Worm (Caenorhabditis elegans) whole organism, L4 larva: ENCODE data around the gene lgc-11.

Experiments used
- F44E2.7 ChIP-seq: fragments of 200-800 bp; sonication (Bioruptor generic); IDR thresholded peaks from 2 replicates; pipeline ENCODE4 v2.1.2; 2022; ENCODE audit warnings: missing genetic modification characterization, missing compliant biosample characterization
- Y5F2A.4 ChIP-seq: fragments of 200-800 bp; sonication (Bioruptor generic); optimal IDR thresholded peaks from 2 replicates; lab custom pipeline; 2018; ENCODE audit warnings: mild to moderate bottlenecking, missing genetic modification characterization, missing compliant biosample characterization
- aha-1 ChIP-seq: fragments of 150-350 bp; peaks from one replicate; lab custom pipeline; 2014; ENCODE audit warnings: missing biosample characterization, missing genetic modification characterization
- ama-1 ChIP-seq: fragments of 150-350 bp; optimal IDR thresholded peaks from 2 replicates; lab custom pipeline; 2014; ENCODE audit warnings: inconsistent platforms, mixed read lengths
- arid-1 ChIP-seq: fragments of 200-800 bp; sonication (Bioruptor generic); conservative IDR thresholded peaks from 2 replicates; pipeline ENCODE4 v1.3.6; 2022; ENCODE audit warnings: missing genetic modification reagents, missing genetic modification characterization, missing compliant biosample characterization
- attf-4 ChIP-seq: sonication (generic microtip); optimal IDR thresholded peaks from 3 replicates; lab custom pipeline; 2017; ENCODE audit warnings: missing biosample characterization, missing genetic modification characterization
- ceh-28 ChIP-seq: fragments of 150-350 bp; optimal IDR thresholded peaks from 2 replicates; lab custom pipeline; 2014; ENCODE audit warnings: missing biosample characterization, missing genetic modification reagents, missing genetic modification characterization
- ceh-32 ChIP-seq: sonication (generic microtip); optimal IDR thresholded peaks from 2 replicates; lab custom pipeline; 2016; ENCODE audit warnings: mild to moderate bottlenecking, missing genetic modification characterization, missing compliant biosample characterization; ENCODE audit not compliant: poor library complexity
- ces-1 ChIP-seq: fragments of 150-350 bp; sonication (generic microtip); optimal IDR thresholded peaks from 4 replicates; lab custom pipeline; 2014; ENCODE audit warnings: missing biosample characterization, missing genetic modification reagents, missing genetic modification characterization
- ctbp-1 ChIP-seq: fragments of 200-800 bp; sonication (Bioruptor generic); IDR thresholded peaks from 2 replicates; pipeline ENCODE4 v1.3.6; 2022; ENCODE audit warnings: missing genetic modification reagents, missing genetic modification characterization, missing compliant biosample characterization
- dpl-1 ChIP-seq: fragments of 150-350 bp; optimal IDR thresholded peaks from 2 replicates; lab custom pipeline; 2014; ENCODE audit warnings: missing biosample characterization, missing genetic modification reagents, missing genetic modification characterization
- dve-1 ChIP-seq: sonication (generic microtip); optimal IDR thresholded peaks from 2 replicates; lab custom pipeline; 2017; ENCODE audit warnings: antibody characterized with exemption, mild to moderate bottlenecking, missing genetic modification characterization, missing compliant biosample characterization; ENCODE audit not compliant: insufficient read depth
- egl-43 ChIP-seq: fragments of 200-800 bp; sonication (Bioruptor generic); IDR thresholded peaks from 2 replicates; pipeline ENCODE4 v1.3.6; 2022; ENCODE audit warnings: missing genetic modification reagents, missing genetic modification characterization, missing compliant biosample characterization
- hif-1 ChIP-seq, 2 experiments: sonication (generic microtip); optimal IDR thresholded peaks; 2 replicates each; lab custom pipeline; 2016 to 2017; ENCODE audit warnings: missing compliant biosample characterization in 2 of 2, missing genetic modification characterization in 2 of 2, missing genetic modification reagents in 2 of 2, missing genotype in 2 of 2, mild to moderate bottlenecking in 1 of 2
- hlh-11 ChIP-seq: fragments of 200-800 bp; sonication (Bioruptor generic); optimal IDR thresholded peaks from 2 replicates; lab custom pipeline; 2018; ENCODE audit warnings: mild to moderate bottlenecking, missing genetic modification characterization, missing compliant biosample characterization
- hlh-30 ChIP-seq: sonication (generic microtip); optimal IDR thresholded peaks from 2 replicates; lab custom pipeline; 2017; ENCODE audit warnings: antibody characterized with exemption, mild to moderate bottlenecking, missing genetic modification characterization, missing compliant biosample characterization; ENCODE audit not compliant: insufficient read depth
- hmg-1.1 ChIP-seq: fragments of 200-800 bp; sonication (Bioruptor generic); IDR thresholded peaks from 2 replicates; pipeline ENCODE4 v1.3.6; 2022; ENCODE audit warnings: missing genetic modification reagents, missing genetic modification characterization, missing compliant biosample characterization
- lsy-2 ChIP-seq, 2 experiments: fragments of 150-350 bp in 1 of 2; sonication (generic microtip) in 1 of 2; optimal IDR thresholded peaks; 2 replicates each; lab custom pipeline; 2014 to 2017; ENCODE audit warnings: missing biosample characterization in 2 of 2, missing genetic modification characterization in 2 of 2
- mep-1 ChIP-seq: fragments of 150-350 bp; sonication (generic microtip); optimal IDR thresholded peaks from 3 replicates; lab custom pipeline; 2014; ENCODE audit warnings: missing biosample characterization, missing genetic modification characterization
- mes-2 ChIP-seq: sonication (generic microtip); optimal IDR thresholded peaks from 2 replicates; lab custom pipeline; 2016; ENCODE audit warnings: missing genotype, mild to moderate bottlenecking, missing genetic modification characterization, missing compliant biosample characterization; ENCODE audit not compliant: poor library complexity, severe bottlenecking
- nhr-11 ChIP-seq: fragments of 150-350 bp; optimal IDR thresholded peaks from 2 replicates; lab custom pipeline; 2014; ENCODE audit warnings: missing biosample characterization, missing genetic modification characterization
- nhr-25 ChIP-seq: sonication (generic microtip); optimal IDR thresholded peaks from 2 replicates; lab custom pipeline; 2017; ENCODE audit warnings: missing genetic modification characterization, mild to moderate bottlenecking, missing compliant biosample characterization, antibody characterized with exemption, moderate library complexity, borderline replicate concordance; ENCODE audit not compliant: insufficient read depth
- nhr-28 ChIP-seq: fragments of 150-350 bp; optimal IDR thresholded peaks from 2 replicates; lab custom pipeline; 2014; ENCODE audit warnings: missing biosample characterization, missing genetic modification characterization
- nhr-6 ChIP-seq: fragments of 150-350 bp; optimal IDR thresholded peaks from 2 replicates; lab custom pipeline; 2014; ENCODE audit warnings: missing biosample characterization, missing genetic modification characterization
- nhr-76 ChIP-seq: fragments of 150-350 bp; optimal IDR thresholded peaks from 2 replicates; lab custom pipeline; 2014; ENCODE audit warnings: missing biosample characterization, missing genetic modification characterization
- rbr-2 ChIP-seq: sonication (generic microtip); optimal IDR thresholded peaks from 2 replicates; lab custom pipeline; 2016; ENCODE audit warnings: missing genotype, missing genetic modification characterization, missing compliant biosample characterization
- set-16 ChIP-seq: fragments of 200-800 bp; sonication (Bioruptor generic); IDR thresholded peaks from 2 replicates; pipeline ENCODE4 v1.3.6; 2022; ENCODE audit warnings: missing genetic modification reagents, missing genetic modification characterization, missing compliant biosample characterization
- snpc-4 ChIP-seq: fragments of 150-350 bp; optimal IDR thresholded peaks from 2 replicates; lab custom pipeline; 2014; ENCODE audit warnings: missing biosample characterization, missing genetic modification characterization
- spr-3 ChIP-seq: fragments of 200-800 bp; sonication (Bioruptor generic); optimal IDR thresholded peaks from 2 replicates; lab custom pipeline; 2018; ENCODE audit warnings: mild to moderate bottlenecking, missing genetic modification characterization, missing compliant biosample characterization
- unc-62 ChIP-seq, 3 experiments: fragments of 150-350 bp in 1 of 3; sonication (generic microtip); optimal IDR thresholded peaks in 2 of 3; peaks in 1 of 3; 1 replicate in 1 of 3; 2 replicates in 2 of 3; lab custom pipeline; 2014 to 2017; ENCODE audit warnings: missing biosample characterization in 3 of 3, missing genetic modification characterization in 3 of 3, missing genetic modification reagents in 3 of 3, missing genotype in 1 of 3
- ztf-7 ChIP-seq: fragments of 150-350 bp; optimal IDR thresholded peaks from 2 replicates; lab custom pipeline; 2014; ENCODE audit warnings: missing biosample characterization, missing genetic modification characterization

Gene lgc-11

ce11 chrX:7474968-7475433, 31.4 kb downstream of the lgc-11 start, which contains the start of gene coh-1:
coh-1 (minus strand) TSS chrX:7475018.
- TF ChIP-seq unc-62 (GFP tag; optimal IDR thresholded peaks at IDR 0.05 in 1 of 2; lab: Kevin White, UChicago) (peak in 1 of 2 experiments; percentile 82), unc-62 (tag; optimal IDR thresholded peaks at IDR 0.05; lab: Kevin White, UChicago) (no peak), spr-3 (GFP tag; lab: Kevin White, UChicago) (no peak), hlh-11 (tag; lab: Kevin White, UChicago) (peak; percentile 19), arid-1 (no peak), dpl-1 (GFP tag; lab: Kevin White, UChicago) (peak; percentile 51), nhr-28 (tag; lab: Kevin White, UChicago) (peak; percentile 43), dve-1 (peak; percentile 71), nhr-6 (tag; lab: Kevin White, UChicago) (peak; percentile 43), hif-1 (tag; optimal IDR thresholded peaks at IDR 0.05; lab: Kevin White, UChicago) (peak in 1 of 2 experiments; percentile 7), mes-2 (tag; lab: Kevin White, UChicago) (peak; percentile 66), nhr-25 (tag; lab: Kevin White, UChicago) (peak; percentile 45), rbr-2 (tag; lab: Kevin White, UChicago) (peak; percentile 59), mep-1 (tag; lab: Kevin White, UChicago) (peak; percentile 66), attf-4 (tag; lab: Kevin White, UChicago) (no peak), ces-1 (GFP tag; lab: Kevin White, UChicago) (no peak), lsy-2 (tag; optimal IDR thresholded peaks at IDR 0.05; lab: Kevin White, UChicago) (peak in 1 of 2 experiments; percentile 71), hmg-1.1 (GFP tag; lab: Robert Waterston, UW) (peak; percentile 69), nhr-11 (tag; lab: Kevin White, UChicago) (peak; percentile 2), aha-1 (peak; percentile 97), hlh-30 (peak; percentile 32)

- no peak for TF ChIP-seq ctbp-1 (GFP tag; lab: Robert Waterston, UW)
- TF ChIP-seq aha-1: peak; percentile 4
- TF ChIP-seq egl-43: no peak
- TF ChIP-seq ceh-32 (tag; lab: Kevin White, UChicago): no peak
- TF ChIP-seq mes-2 (tag; lab: Kevin White, UChicago): peak; percentile 27
These were observed 36.5 kb downstream of the lgc-11 start for ce11 chrX:7469907-7470306.

DNA sequence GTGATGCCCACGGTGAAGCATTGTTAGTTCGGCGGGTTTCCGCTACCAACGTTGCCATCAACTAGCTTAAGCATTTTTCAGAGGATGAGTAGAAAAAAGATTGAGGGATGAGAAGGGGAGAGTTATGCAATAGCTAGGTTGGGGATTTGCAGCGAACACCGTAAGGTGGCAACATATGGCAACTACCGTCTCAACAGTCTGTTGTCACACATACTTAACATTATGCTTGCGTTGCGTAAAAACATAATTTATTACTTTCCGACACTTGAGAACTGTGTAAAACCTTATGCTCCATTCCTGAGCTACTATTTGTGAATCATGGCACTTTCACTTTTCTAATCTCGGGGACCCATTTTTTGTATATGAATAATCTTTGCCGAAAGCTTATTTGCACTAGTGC, 39.8 kb downstream of the lgc-11 start:
- TF ChIP-seq nhr-76 (tag; lab: Kevin White, UChicago) (no peak), hlh-30 (no peak), ztf-7 (tag; lab: Kevin White, UChicago) (no peak), ama-1 (no peak), ceh-28 (tag; lab: Kevin White, UChicago) (no peak)

- TF ChIP-seq dve-1 (peak; percentile 1), unc-62 (GFP tag; optimal IDR thresholded peaks at IDR 0.05 in 1 of 2; lab: Kevin White, UChicago) (peak in 1 of 2 experiments; percentile 50), unc-62 (tag; optimal IDR thresholded peaks at IDR 0.05; lab: Kevin White, UChicago) (no peak), egl-43 (0 out of 2 replicates have a peak, but pooled peaks have one; percentile 46), F44E2.7 (GFP tag; lab: Robert Waterston, UW) (no peak), snpc-4 (tag; lab: Kevin White, UChicago) (no peak), set-16 (GFP tag; lab: Robert Waterston, UW) (peak; percentile 62), hlh-11 (tag; lab: Kevin White, UChicago) (peak; percentile 6)
These were observed 42.0 kb downstream of the lgc-11 start for ce11 chrX:7464389-7464788.

- TF ChIP-seq aha-1: peak; percentile 83
- no peak for TF ChIP-seq Y5F2A.4 (GFP tag; lab: Kevin White, UChicago)
These were observed 42.8 kb downstream of the lgc-11 start, which contains the start of gene sox-2 for ce11 chrX:7463637-7464036. sox-2 (minus strand) TSS chrX:7463736.
